Fruit fly (Drosophila melanogaster): ENCODE data around the gene Cyp316a1.

Cyp316a1 gene

DNA sequence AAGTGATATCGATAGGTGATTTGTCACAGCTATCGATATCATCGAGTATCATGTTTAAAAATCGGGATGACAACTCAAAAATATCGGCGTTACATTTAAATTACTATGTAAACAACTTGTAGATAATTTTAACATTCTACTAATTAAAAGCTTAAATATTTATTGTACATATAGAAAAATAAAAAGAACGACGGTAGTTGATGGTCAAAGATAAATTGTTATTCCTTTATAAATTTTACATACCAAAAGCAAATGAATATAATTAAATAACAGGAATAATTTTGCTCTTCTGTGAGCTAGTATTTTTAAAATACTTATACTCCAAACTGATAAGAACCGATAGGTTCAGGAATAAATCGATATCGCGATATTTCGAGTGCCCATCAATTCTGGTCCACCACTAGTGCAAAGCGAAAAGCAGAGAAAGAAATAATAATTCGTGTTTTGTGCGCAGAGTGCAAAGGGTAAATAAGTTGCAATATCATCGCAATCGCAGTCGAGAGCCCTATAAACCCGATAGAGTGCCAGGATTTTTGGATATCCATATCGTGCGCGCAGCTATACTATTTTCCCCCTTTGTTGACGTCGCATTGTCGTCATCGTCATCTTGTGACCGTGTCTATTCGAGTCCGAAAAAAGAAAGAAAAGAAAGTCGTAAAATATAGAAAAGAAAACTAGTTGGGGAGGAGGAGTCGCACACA is 36.9 kb downstream of the Cyp316a1 start, which contains the start of gene lqf (continued):
- TF ChIP-seq sr (GFP tag; IDR thresholded peaks at IDR 0.05) (no peak), vfl (GFP tag; optimal IDR thresholded peaks at IDR 0.05) (no peak), CG4404 (GFP tag; IDR thresholded peaks at IDR 0.05) (no peak), gcm2 (GFP tag; optimal IDR thresholded peaks at IDR 0.05) (no peak), H15 (GFP tag; IDR thresholded peaks at IDR 0.05) (no peak), CG15514 (GFP tag; optimal IDR thresholded peaks at IDR 0.05) (peak; percentile 75), Oaz (GFP tag; IDR thresholded peaks at IDR 0.05) (no peak), knrl (GFP tag; IDR thresholded peaks at IDR 0.05; ENCODE audit: partially characterized antibody) (peak; percentile 90), lov (optimal IDR thresholded peaks at IDR 0.05) (no peak), lov (GFP tag; IDR thresholded peaks at IDR 0.05) (no peak), CG6813 (GFP tag; optimal IDR thresholded peaks at IDR 0.05) (no peak), CG30431 (GFP tag; optimal IDR thresholded peaks at IDR 0.05) (no peak), CG15601 (tag; optimal IDR thresholded peaks at IDR 0.05) (no peak), CG13775 (GFP tag; optimal IDR thresholded peaks at IDR 0.05) (peak; percentile 20), wek (GFP tag; optimal IDR thresholded peaks at IDR 0.05) (no peak), CG42726 (GFP tag; IDR thresholded peaks at IDR 0.05; ENCODE audit: partially characterized antibody) (no peak; the same call in 1 of the 2 replicates), Dll (GFP tag; IDR thresholded peaks at IDR 0.05; ENCODE audit: partially characterized antibody) (peak; percentile 92), scrt (GFP tag; optimal IDR thresholded peaks at IDR 0.05) (no peak), CG14441 (GFP tag; IDR thresholded peaks at IDR 0.05) (no peak), esg (GFP tag; conservative IDR thresholded peaks at IDR 0.05) (no peak), HmgD (GFP tag; optimal IDR thresholded peaks at IDR 0.05) (no peak), dm (GFP tag; optimal IDR thresholded peaks at IDR 0.05) (no peak), Eip74EF (GFP tag; optimal IDR thresholded peaks at IDR 0.05) (no peak), z (GFP tag; IDR thresholded peaks at IDR 0.05) (no peak), H2.0 (GFP tag; IDR thresholded peaks at IDR 0.05) (no peak), CG9797 (GFP tag; optimal IDR thresholded peaks at IDR 0.05) (peak; percentile 31), jigr1 (GFP tag; IDR thresholded peaks at IDR 0.05) (no peak; the same call in 2 of the 3 replicates), CG12769 (tag; optimal IDR thresholded peaks at IDR 0.05) (no peak), zen2 (GFP tag; IDR thresholded peaks at IDR 0.05; ENCODE audit: partially characterized antibody) (0 out of 3 replicates have a peak, but pooled peaks have one; percentile 58), CG2889 (GFP tag; IDR thresholded peaks at IDR 0.05) (no peak), Dref (GFP tag; IDR thresholded peaks at IDR 0.05) (peak; percentile 79), Hey (tag; optimal IDR thresholded peaks at IDR 0.05) (no peak), CG12104 (GFP tag; optimal IDR thresholded peaks at IDR 0.05) (no peak), chif (GFP tag; optimal IDR thresholded peaks at IDR 0.05) (no peak), Sox102F (GFP tag; optimal IDR thresholded peaks at IDR 0.05) (no peak), Dad (GFP tag; optimal IDR thresholded peaks at IDR 0.05) (no peak), cas (GFP tag; IDR thresholded peaks at IDR 0.05) (no peak), ssp (GFP tag; IDR thresholded peaks at IDR 0.05) (no peak), Rx (GFP tag; IDR thresholded peaks at IDR 0.05) (no peak), Rfx (GFP tag; IDR thresholded peaks at IDR 0.05) (peak; percentile 24; the same call in 1 of the 2 replicates), Hr3 (GFP tag; optimal IDR thresholded peaks at IDR 0.05) (no peak), Poxn (GFP tag; IDR thresholded peaks at IDR 0.05) (no peak), CG12942 (GFP tag; optimal IDR thresholded peaks at IDR 0.05) (no peak), CG8924 (tag; optimal IDR thresholded peaks at IDR 0.05) (no peak), chn (GFP tag; optimal IDR thresholded peaks at IDR 0.05) (no peak), Dbx (GFP tag; IDR thresholded peaks at IDR 0.05) (no peak), CG10366 (GFP tag; IDR thresholded peaks at IDR 0.05) (no peak), CG34422 (GFP tag; IDR thresholded peaks at IDR 0.05) (no peak; the same call in 2 of the 3 replicates), Nf-YC (tag; optimal IDR thresholded peaks at IDR 0.05) (no peak), CG31388 (GFP tag; optimal IDR thresholded peaks at IDR 0.05) (no peak), CrebB (tag; optimal IDR thresholded peaks at IDR 0.05) (no peak)
